Worm (Caenorhabditis elegans): Measurements from ENCODE around the gene jtr-1.

Gene jtr-1

DNA sequence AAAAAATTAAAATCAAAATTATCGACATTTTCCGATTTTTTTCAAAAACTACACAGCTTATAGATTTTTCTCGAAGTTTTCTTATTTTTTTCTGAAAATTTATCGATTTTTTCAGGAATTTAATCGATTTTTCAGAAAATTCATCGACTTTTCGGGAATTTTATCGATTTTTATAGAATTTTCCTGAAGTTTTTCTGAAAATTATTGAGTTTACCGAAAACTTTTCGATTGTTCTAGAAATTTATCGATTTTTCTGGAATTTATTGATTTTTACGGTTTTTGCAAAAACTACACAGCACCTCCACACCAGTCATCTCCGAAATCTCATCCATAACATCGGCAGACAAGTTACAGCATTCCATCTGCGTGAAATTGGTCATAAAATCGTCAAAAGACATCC is 16.9 kb downstream of the jtr-1 start:
- TF ChIP-seq blmp-1 (tag; optimal IDR thresholded peaks at IDR 0.05) (no peak), nhr-237 (tag; optimal IDR thresholded peaks at IDR 0.05) (no peak), ceh-43 (GFP tag; optimal IDR thresholded peaks at IDR 0.05) (no peak), nhr-12 (tag; optimal IDR thresholded peaks at IDR 0.05) (no peak), lin-13 (tag; optimal IDR thresholded peaks at IDR 0.05) (no peak), lin-32 (GFP tag; optimal IDR thresholded peaks at IDR 0.05) (no peak), unc-39 (tag; optimal IDR thresholded peaks at IDR 0.05) (no peak), drap-1 (GFP tag; optimal IDR thresholded peaks at IDR 0.05) (no peak), ztf-11 (tag; optimal IDR thresholded peaks at IDR 0.05) (no peak), ces-1 (GFP tag; optimal IDR thresholded peaks at IDR 0.05) (no peak), mls-2 (tag; optimal IDR thresholded peaks at IDR 0.05) (no peak), hlh-1 (tag; optimal IDR thresholded peaks at IDR 0.05) (no peak), snpc-4 (tag; optimal IDR thresholded peaks at IDR 0.05) (no peak), M03D4.4 (tag; optimal IDR thresholded peaks at IDR 0.05) (no peak), nhr-2 (tag; optimal IDR thresholded peaks at IDR 0.05) (no peak), mab-5 (tag; optimal IDR thresholded peaks at IDR 0.05) (no peak), elt-1 (tag; optimal IDR thresholded peaks at IDR 0.05; ENCODE audit: borderline replicate concordance, insufficient read depth) (no peak), lsy-2 (tag; optimal IDR thresholded peaks at IDR 0.05) (no peak)

DNA sequence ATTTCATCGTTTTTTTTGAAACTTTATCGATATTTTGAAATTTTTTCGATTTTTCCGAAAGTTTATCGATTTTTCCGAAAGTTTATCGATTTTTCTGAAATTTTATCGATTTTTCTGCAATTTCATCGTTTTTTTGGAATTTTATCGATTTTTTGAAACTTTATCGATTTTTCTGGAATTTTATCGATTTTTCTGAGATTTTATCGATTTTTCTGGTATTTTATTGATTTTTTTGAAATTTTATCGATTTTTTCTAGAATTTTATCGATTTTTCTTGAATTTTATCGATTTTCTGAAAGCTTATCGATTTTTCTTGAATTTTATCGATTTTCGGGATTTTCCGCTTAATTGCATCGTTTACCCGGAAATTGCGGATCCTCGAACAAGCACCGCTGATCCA is 22.8 kb downstream of the jtr-1 start:
- TF ChIP-seq hlh-1 (tag; optimal IDR thresholded peaks at IDR 0.05) = no peak
- no peak for TF ChIP-seq sem-2 (GFP tag; optimal IDR thresholded peaks at IDR 0.05)
- no peak for TF ChIP-seq unc-120 (tag; optimal IDR thresholded peaks at IDR 0.05; ENCODE audit: poor library complexity, severe bottlenecking)
- no peak for TF ChIP-seq elt-1 (tag; optimal IDR thresholded peaks at IDR 0.05; ENCODE audit: borderline replicate concordance, insufficient read depth)

DNA sequence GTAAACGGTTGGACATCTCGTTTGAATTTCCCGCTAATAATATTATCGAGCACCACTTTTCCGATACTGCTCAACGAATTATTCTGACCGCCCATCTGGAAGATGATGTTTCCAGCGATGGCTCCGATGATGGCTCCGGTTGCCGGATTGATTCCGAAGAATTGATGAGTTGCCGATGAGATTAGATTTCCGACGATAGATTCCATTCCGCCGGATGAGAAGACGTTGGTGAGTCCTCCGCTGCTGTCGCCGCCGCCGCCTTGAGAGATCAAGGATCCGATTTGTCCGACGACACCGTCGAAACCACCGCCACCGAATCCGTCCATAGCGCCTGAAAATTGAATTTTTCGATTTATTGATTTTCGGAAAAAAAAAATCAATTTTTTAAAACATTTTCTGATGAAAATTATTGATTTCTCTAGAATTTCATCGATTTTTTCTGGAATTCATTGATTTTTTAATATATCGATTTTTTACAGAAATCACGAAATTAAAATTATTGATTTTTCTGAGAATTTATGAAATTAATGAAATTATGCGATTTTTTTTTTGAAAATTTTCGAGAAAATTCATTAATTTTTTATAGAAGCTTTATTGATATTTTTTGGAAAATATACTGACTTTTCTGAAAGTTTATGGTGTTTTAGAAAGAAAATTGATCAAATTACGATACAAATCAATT is 23.4 kb downstream of the jtr-1 start:
- TF ChIP-seq ceh-43 (GFP tag; optimal IDR thresholded peaks at IDR 0.05) (no peak), ceh-39 (tag; optimal IDR thresholded peaks at IDR 0.05) (no peak), nhr-237 (tag; optimal IDR thresholded peaks at IDR 0.05) (no peak), hlh-1 (tag; optimal IDR thresholded peaks at IDR 0.05) (no peak), snpc-4 (tag; optimal IDR thresholded peaks at IDR 0.05) (no peak), pha-4 (tag; optimal IDR thresholded peaks at IDR 0.05) (no peak), ham-2 (GFP tag; optimal IDR thresholded peaks at IDR 0.05) (no peak), lin-13 (tag; optimal IDR thresholded peaks at IDR 0.05) (no peak), ceh-83 (GFP tag; optimal IDR thresholded peaks at IDR 0.05) (no peak), blmp-1 (tag; optimal IDR thresholded peaks at IDR 0.05) (no peak), unc-62 (GFP tag; optimal IDR thresholded peaks at IDR 0.05) (no peak), ztf-11 (tag; optimal IDR thresholded peaks at IDR 0.05) (no peak), lin-32 (GFP tag; optimal IDR thresholded peaks at IDR 0.05) (no peak), tbx-8 (GFP tag; optimal IDR thresholded peaks at IDR 0.05) (no peak), sem-2 (GFP tag; optimal IDR thresholded peaks at IDR 0.05) (no peak), elt-3 (tag; optimal IDR thresholded peaks at IDR 0.05) (no peak)

DNA sequence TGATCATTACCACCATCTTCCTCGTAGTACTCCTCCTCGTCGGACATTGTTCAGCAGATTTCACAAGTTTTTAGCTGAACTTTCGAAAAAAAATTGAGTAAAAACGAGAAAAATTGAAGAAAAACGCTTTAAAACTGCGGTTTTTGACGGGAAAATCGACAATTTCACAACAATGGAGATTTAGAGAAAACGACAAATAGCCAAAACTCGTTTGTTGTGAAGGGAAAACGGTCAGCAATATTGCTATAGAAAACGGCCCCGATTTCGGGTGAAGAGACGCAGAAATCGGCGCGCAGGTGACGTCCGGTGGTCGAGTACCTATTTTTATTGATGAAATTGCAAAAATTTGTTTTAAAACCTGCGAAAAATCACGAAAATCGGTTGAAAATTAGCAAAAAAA is 25.2 kb downstream of the jtr-1 start, which contains the start of gene clp-7:
clp-7 (minus strand) TSS at position 47 of the 400 bp plus-strand sequence.
- TF ChIP-seq hlh-1 (tag; optimal IDR thresholded peaks at IDR 0.05) (peak; percentile 22), mab-5 (tag; optimal IDR thresholded peaks at IDR 0.05) (no peak)

DNA sequence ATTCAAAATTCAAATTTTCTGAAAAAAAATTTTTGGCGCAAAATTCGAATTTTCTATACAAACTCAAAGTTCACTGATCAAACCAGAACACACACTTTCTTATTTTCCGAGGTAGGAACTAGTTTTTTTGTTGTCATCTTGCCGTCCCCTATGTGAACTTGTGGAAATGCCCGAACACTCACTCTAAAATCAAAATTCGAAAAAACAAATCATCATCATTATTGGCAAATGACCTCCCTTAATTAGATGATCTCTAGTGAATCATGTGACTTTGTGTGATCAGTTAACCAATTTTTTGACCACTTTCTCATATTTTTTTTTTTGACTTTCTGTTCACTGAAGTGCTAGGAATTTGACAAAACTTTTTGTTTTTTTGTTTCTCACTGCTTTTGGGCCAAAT is 31.8 kb downstream of the jtr-1 start:
- TF ChIP-seq nhr-12 (tag; optimal IDR thresholded peaks at IDR 0.05) (no peak), ceh-39 (tag; optimal IDR thresholded peaks at IDR 0.05) (no peak), blmp-1 (tag; optimal IDR thresholded peaks at IDR 0.05) (no peak), pha-4 (tag; optimal IDR thresholded peaks at IDR 0.05) (no peak), elt-3 (tag; optimal IDR thresholded peaks at IDR 0.05) (no peak), ham-2 (GFP tag; optimal IDR thresholded peaks at IDR 0.05) (no peak), M03D4.4 (tag; optimal IDR thresholded peaks at IDR 0.05) (no peak), ceh-43 (GFP tag; optimal IDR thresholded peaks at IDR 0.05) (no peak)

DNA sequence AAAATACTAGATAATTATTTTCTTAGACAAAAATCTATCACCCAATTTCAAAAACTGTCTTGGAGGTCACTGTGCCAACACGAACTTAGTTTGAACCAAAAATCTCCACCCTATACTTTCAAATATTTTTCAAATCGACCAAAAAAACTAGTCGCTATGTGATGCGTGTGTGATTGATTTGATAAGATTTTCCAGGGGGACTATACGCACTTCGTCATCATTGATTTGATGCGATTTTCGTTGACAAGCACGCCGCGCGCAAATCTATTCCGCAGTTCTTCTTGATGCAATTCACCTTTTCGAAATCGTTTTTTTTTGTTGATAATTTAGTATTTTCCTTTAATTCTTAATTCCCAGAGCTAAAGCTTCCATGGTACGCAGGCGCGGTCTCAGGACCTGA is 32.7 kb downstream of the jtr-1 start:
- TF ChIP-seq unc-120 (tag; optimal IDR thresholded peaks at IDR 0.05; ENCODE audit: poor library complexity, severe bottlenecking) = no peak
- TF ChIP-seq elt-3 (tag; optimal IDR thresholded peaks at IDR 0.05) = no peak
- TF ChIP-seq pha-4 (tag; optimal IDR thresholded peaks at IDR 0.05) = no peak
- no peak for TF ChIP-seq cnd-1 (tag; optimal IDR thresholded peaks at IDR 0.05)
- TF ChIP-seq snpc-4 (tag; optimal IDR thresholded peaks at IDR 0.05) = no peak
- TF ChIP-seq hlh-1 (tag; optimal IDR thresholded peaks at IDR 0.05) = no peak
- TF ChIP-seq ceh-83 (GFP tag; optimal IDR thresholded peaks at IDR 0.05) = no peak
- no peak for TF ChIP-seq lsy-2 (tag; optimal IDR thresholded peaks at IDR 0.05)
- TF ChIP-seq unc-62 (GFP tag; optimal IDR thresholded peaks at IDR 0.05) = no peak
- no peak for TF ChIP-seq tbx-8 (GFP tag; optimal IDR thresholded peaks at IDR 0.05)
- TF ChIP-seq mep-1 (tag; optimal IDR thresholded peaks at IDR 0.05) = no peak
- TF ChIP-seq ztf-11 (tag; optimal IDR thresholded peaks at IDR 0.05) = no peak
- no peak for TF ChIP-seq blmp-1 (tag; optimal IDR thresholded peaks at IDR 0.05)
- TF ChIP-seq lin-32 (GFP tag; optimal IDR thresholded peaks at IDR 0.05) = no peak
- TF ChIP-seq nhr-76 (tag; optimal IDR thresholded peaks at IDR 0.05) = no peak

All from whole organism, mixed stage, embryonic.